Worm (Caenorhabditis elegans) whole organism, L4 larva: ENCODE measurements around the gene C37C3.12.

Source experiments
- F37D6.2 ChIP-seq: sonication (generic microtip); optimal IDR thresholded peaks from 2 replicates; lab custom pipeline; 2016; ENCODE audit warnings: mild to moderate bottlenecking, missing genetic modification characterization, missing compliant biosample characterization
- egl-27 ChIP-seq: sonication (generic microtip); optimal IDR thresholded peaks from 3 replicates; lab custom pipeline; 2017; ENCODE audit warnings: missing biosample characterization, missing genetic modification reagents, missing genetic modification characterization
- nhr-237 ChIP-seq: sonication (generic microtip); optimal IDR thresholded peaks from 2 replicates; lab custom pipeline; 2017; ENCODE audit warnings: missing biosample characterization, missing genetic modification characterization
- nhr-25 ChIP-seq: sonication (generic microtip); optimal IDR thresholded peaks from 2 replicates; lab custom pipeline; 2017; ENCODE audit warnings: missing genetic modification characterization, mild to moderate bottlenecking, missing compliant biosample characterization, antibody characterized with exemption, moderate library complexity, borderline replicate concordance; ENCODE audit not compliant: insufficient read depth
- nhr-41 ChIP-seq: fragments of 200-800 bp; sonication (Bioruptor generic); IDR thresholded peaks from 2 replicates; pipeline ENCODE4 v1.3.6; 2022; ENCODE audit warnings: missing genetic modification reagents, missing genetic modification characterization, missing compliant biosample characterization
- nhr-42 ChIP-seq: fragments of 200-800 bp; sonication (Bioruptor generic); IDR thresholded peaks from 2 replicates; pipeline ENCODE4 v1.3.6; 2022; ENCODE audit warnings: missing genetic modification characterization, missing compliant biosample characterization
- vab-7 ChIP-seq: fragments of 200-800 bp; sonication (Bioruptor generic); IDR thresholded peaks from 2 replicates; pipeline ENCODE4 v1.3.6; 2022; ENCODE audit warnings: missing genetic modification reagents, missing genetic modification characterization, missing compliant biosample characterization

DNA sequence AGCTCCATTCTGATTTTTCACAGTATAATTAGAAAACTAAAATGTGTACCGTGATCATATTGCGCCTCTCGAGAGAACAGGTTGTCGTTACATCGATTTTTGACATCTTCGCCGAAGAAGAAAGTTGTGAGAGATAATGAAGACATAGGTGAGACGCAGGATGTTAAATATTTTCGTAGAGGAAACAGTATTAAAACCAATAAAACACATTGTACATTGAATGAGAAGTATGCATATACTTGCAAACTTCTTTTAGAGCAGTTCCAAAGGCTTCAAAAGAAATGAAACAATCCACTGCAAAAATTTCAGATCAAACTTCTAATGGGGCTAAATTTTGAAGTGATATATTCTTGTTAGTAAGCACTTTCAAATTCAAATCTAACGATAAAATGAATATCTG lies 31.3 kb upstream of the C37C3.12 start, which contains the start of gene nipi-4:
- TF ChIP-seq nhr-41 (GFP tag; lab: Robert Waterston, UW) (no peak), nhr-25 (tag; lab: Kevin White, UChicago) (no peak), F37D6.2 (no peak), vab-7 (GFP tag; lab: Robert Waterston, UW) (no peak), egl-27 (tag; lab: Kevin White, UChicago) (no peak), nhr-42 (GFP tag; lab: Robert Waterston, UW) (no peak), nhr-237 (tag; lab: Kevin White, UChicago) (no peak)
